Fruit fly (Drosophila melanogaster) S2 (cell line): ENCODE measurements around the gene PrBP.

Source experiments
- CG8478 ChIP-seq: fragments of >200 bp; optimal IDR thresholded peaks from 2 replicates; lab custom pipeline; 2018
- CTCF ChIP-seq, 2 experiments: fragments of >200 bp; optimal IDR thresholded peaks; 2 replicates each; lab custom pipeline; 2018

dm6 chr2L:8734998-8735397, 49.2 kb upstream of the PrBP start:
- TF ChIP-seq CTCF (optimal IDR thresholded peaks at IDR 0.05; lab: Kevin White, UChicago) (no peak), CG8478 (lab: Kevin White, UChicago) (no peak)
